Fruit fly (Drosophila melanogaster) whole organism, embryonic: Measurements from ENCODE around the gene CG13634.

Experiments used
- Awh ChIP-seq: fragments of 200-800 bp; sonication (Bioruptor generic); IDR thresholded peaks from 2 replicates; pipeline ENCODE4, ENCODE4 v1.3.6; 2022; ENCODE audit warnings: missing biosample characterization, missing genetic modification characterization
- CG10462 ChIP-seq: fragments of 200-800 bp; sonication (Bioruptor generic); optimal IDR thresholded peaks from 2 replicates; lab custom pipeline; 2016; ENCODE audit warnings: missing biosample characterization, missing genetic modification characterization
- CG11456 ChIP-seq: fragments of 200-800 bp; sonication (Bioruptor generic); IDR thresholded peaks from 3 replicates; pipeline ENCODE4 v1.3.6; 2022; ENCODE audit warnings: missing biosample characterization, missing genetic modification characterization
- CG12219 ChIP-seq: fragments of 200-800 bp; sonication (Bioruptor generic); optimal IDR thresholded peaks from 3 replicates; lab custom pipeline; 2018; ENCODE audit warnings: missing biosample characterization, mild to moderate bottlenecking, missing genetic modification characterization
- CG12391 ChIP-seq: fragments of 200-800 bp; sonication (Bioruptor generic); optimal IDR thresholded peaks from 3 replicates; lab custom pipeline; 2018; ENCODE audit warnings: missing biosample characterization, mild to moderate bottlenecking, missing genetic modification characterization, moderate library complexity
- CG12659 ChIP-seq: fragments of 200-800 bp; sonication (Bioruptor generic); optimal IDR thresholded peaks from 3 replicates; lab custom pipeline; 2017; ENCODE audit warnings: mild to moderate bottlenecking, missing biosample characterization, missing genetic modification reagents, missing genetic modification characterization
- CG12744 ChIP-seq: fragments of 200-800 bp; sonication (Bioruptor generic); optimal IDR thresholded peaks from 2 replicates; lab custom pipeline; 2016; ENCODE audit warnings: missing biosample characterization, missing genetic modification characterization
- CG15696 ChIP-seq: fragments of 200-800 bp; sonication (Bioruptor generic); optimal IDR thresholded peaks from 2 replicates; lab custom pipeline; 2019; ENCODE audit warnings: missing biosample characterization, mild to moderate bottlenecking, missing genetic modification characterization, moderate library complexity
- CG16815 ChIP-seq: fragments of 200-800 bp; sonication (Bioruptor generic); optimal IDR thresholded peaks from 3 replicates; lab custom pipeline; 2017; ENCODE audit warnings: missing biosample characterization, mild to moderate bottlenecking, missing genetic modification characterization
- CG17612 ChIP-seq: fragments of 200-800 bp; sonication (Bioruptor generic); IDR thresholded peaks from 2 replicates; pipeline ENCODE4 v1.3.6; 2022; ENCODE audit warnings: missing biosample characterization, missing genetic modification characterization
- CG17912 ChIP-seq: fragments of 200-800 bp; sonication (Bioruptor generic); optimal IDR thresholded peaks from 2 replicates; lab custom pipeline; 2018; ENCODE audit warnings: missing biosample characterization, mild to moderate bottlenecking, missing genetic modification characterization
- CG18599 ChIP-seq: fragments of 200-800 bp; sonication (Bioruptor generic); optimal IDR thresholded peaks from 3 replicates; lab custom pipeline; 2017; ENCODE audit warnings: missing biosample characterization, missing genetic modification characterization, mild to moderate bottlenecking, moderate library complexity, missing genetic modification reagents
- CG2875 ChIP-seq: fragments of 200-800 bp; sonication (Bioruptor generic); optimal IDR thresholded peaks from 2 replicates; lab custom pipeline; 2017; ENCODE audit warnings: missing biosample characterization, mild to moderate bottlenecking, missing genetic modification characterization, missing genetic modification reagents
- CG3163 ChIP-seq: fragments of 200-800 bp; sonication (Bioruptor generic); optimal IDR thresholded peaks from 3 replicates; lab custom pipeline; 2016; ENCODE audit warnings: missing biosample characterization, missing genetic modification characterization
- CG34422 ChIP-seq: fragments of 200-800 bp; sonication (Bioruptor generic); IDR thresholded peaks from 3 replicates; pipeline ENCODE4 v1.3.6; 2022; ENCODE audit warnings: missing biosample characterization, missing genetic modification characterization
- CG4360 ChIP-seq: fragments of 200-800 bp; sonication (Bioruptor generic); IDR thresholded peaks from 2 replicates; pipeline ENCODE4 v1.3.6; 2022; ENCODE audit warnings: missing biosample characterization, missing genetic modification characterization
- CG4617 ChIP-seq: fragments of 200-800 bp; sonication (Bioruptor generic); optimal IDR thresholded peaks from 3 replicates; lab custom pipeline; 2016; ENCODE audit warnings: missing biosample characterization, missing genetic modification characterization, borderline replicate concordance
- CG4730 ChIP-seq: fragments of 200-800 bp; sonication (Bioruptor generic); IDR thresholded peaks from 2 replicates; pipeline ENCODE4 v1.3.6; 2022; ENCODE audit warnings: missing biosample characterization, missing genetic modification characterization
- CG6689 ChIP-seq: fragments of 200-800 bp; sonication (Bioruptor generic); IDR thresholded peaks from 2 replicates; pipeline ENCODE4 v1.3.6; 2022; ENCODE audit warnings: missing biosample characterization, missing genetic modification characterization
- CG9876 ChIP-seq: fragments of 200-800 bp; sonication (Bioruptor generic); optimal IDR thresholded peaks from 2 replicates; lab custom pipeline; 2016; ENCODE audit warnings: missing biosample characterization, missing genetic modification characterization
- CkIIα-i1 ChIP-seq: fragments of 200-800 bp; sonication (Bioruptor generic); IDR thresholded peaks from 2 replicates; pipeline ENCODE4 v1.3.6; 2022; ENCODE audit warnings: missing biosample characterization, missing genetic modification characterization
- Ets65A ChIP-seq: fragments of 200-800 bp; sonication (Bioruptor generic); peaks from one replicate; lab custom pipeline; 2016; ENCODE audit warnings: missing biosample characterization, missing genetic modification characterization
- Fer2 ChIP-seq: fragments of 200-800 bp; sonication (Bioruptor generic); optimal IDR thresholded peaks from 2 replicates; lab custom pipeline; 2018; ENCODE audit warnings: missing biosample characterization, mild to moderate bottlenecking, missing genetic modification characterization, moderate library complexity
- H2.0 ChIP-seq: fragments of 200-800 bp; sonication (Bioruptor generic); IDR thresholded peaks from 2 replicates; pipeline ENCODE4 v1.3.6; 2022; ENCODE audit warnings: missing biosample characterization, missing genetic modification characterization
- HLH4C ChIP-seq: fragments of 200-800 bp; sonication (Bioruptor generic); IDR thresholded peaks from 3 replicates; pipeline ENCODE4 v1.3.6; 2022; ENCODE audit warnings: missing biosample characterization, missing genetic modification characterization; ENCODE audit not compliant: partially characterized antibody
- HLH54F ChIP-seq: fragments of 200-800 bp; sonication (Bioruptor generic); optimal IDR thresholded peaks from 3 replicates; lab custom pipeline; 2016; ENCODE audit warnings: missing biosample characterization, missing genetic modification characterization
- Lpt ChIP-seq: fragments of >200 bp; optimal IDR thresholded peaks from 2 replicates; lab custom pipeline; 2018; ENCODE audit warnings: missing biosample characterization, missing genetic modification characterization
- Med ChIP-seq: fragments of 200-800 bp; sonication (Bioruptor generic); peaks from one replicate; lab custom pipeline; 2016; ENCODE audit warnings: missing biosample characterization, missing genetic modification characterization, mild to moderate bottlenecking, inconsistent platforms, moderate library complexity
- NfI ChIP-seq: fragments of 200-800 bp; sonication (Bioruptor generic); optimal IDR thresholded peaks from 3 replicates; lab custom pipeline; 2018; ENCODE audit warnings: missing biosample characterization, mild to moderate bottlenecking, missing genetic modification characterization, moderate library complexity
- Oaz ChIP-seq: fragments of 200-800 bp; sonication (Bioruptor generic); IDR thresholded peaks from 2 replicates; pipeline ENCODE4 v1.3.6; 2022; ENCODE audit warnings: missing biosample characterization, missing genetic modification characterization
- Optix ChIP-seq: fragments of 200-800 bp; sonication (Bioruptor generic); IDR thresholded peaks from 3 replicates; pipeline ENCODE4 v1.3.6; 2022; ENCODE audit warnings: missing biosample characterization, missing genetic modification characterization
- Poxn ChIP-seq: fragments of 200-800 bp; sonication (Bioruptor generic); IDR thresholded peaks from 2 replicates; pipeline ENCODE4 v1.3.6; 2022; ENCODE audit warnings: missing biosample characterization, missing genetic modification characterization
- Stat92E ChIP-seq, 3 experiments: fragments of >200 bp in 2 of 3; fragments of 200-800 bp in 1 of 3; sonication (Bioruptor generic) in 1 of 3; optimal IDR thresholded peaks; 2 replicates each; lab custom pipeline; 2017 to 2019; ENCODE audit warnings: missing biosample characterization in 3 of 3, missing genetic modification characterization in 3 of 3, mild to moderate bottlenecking in 1 of 3, moderate library complexity in 1 of 3
- Taf1 ChIP-seq: fragments of 200-800 bp; sonication (Bioruptor generic); IDR thresholded peaks from 2 replicates; pipeline ENCODE4 v1.3.6; 2022; ENCODE audit warnings: missing biosample characterization, missing genetic modification characterization
- Trl ChIP-seq, 3 experiments: fragments of >200 bp in 2 of 3; fragments of 200-800 bp in 1 of 3; sonication (Bioruptor generic) in 1 of 3; optimal IDR thresholded peaks; 2 replicates in 1 of 3; 3 replicates in 2 of 3; lab custom pipeline; 2016 to 2017; ENCODE audit warnings: missing biosample characterization in 1 of 3, missing genetic modification characterization in 1 of 3
- bsh ChIP-seq, 2 experiments: fragments of 200-800 bp; sonication (Bioruptor generic); optimal IDR thresholded peaks; 2 replicates each; lab custom pipeline; 2017 to 2018; ENCODE audit warnings: mild to moderate bottlenecking in 2 of 2, missing biosample characterization in 2 of 2, missing genetic modification characterization in 2 of 2, moderate library complexity in 1 of 2
- en ChIP-seq: fragments of 200-800 bp; sonication (Bioruptor generic); optimal IDR thresholded peaks from 2 replicates; lab custom pipeline; 2016; ENCODE audit warnings: missing biosample characterization, missing genetic modification characterization
- fd96Cb ChIP-seq: fragments of 200-800 bp; sonication (Bioruptor generic); optimal IDR thresholded peaks from 2 replicates; lab custom pipeline; 2018; ENCODE audit warnings: missing biosample characterization, mild to moderate bottlenecking, missing genetic modification characterization, moderate library complexity
- hb ChIP-seq: fragments of 200-800 bp; sonication (Bioruptor generic); IDR thresholded peaks from 3 replicates; pipeline ENCODE4 v1.3.6; 2022; ENCODE audit warnings: missing biosample characterization, missing genetic modification characterization; ENCODE audit not compliant: partially characterized antibody
- ken ChIP-seq: fragments of 200-800 bp; sonication (Bioruptor generic); IDR thresholded peaks from 3 replicates; pipeline ENCODE4 v1.3.6; 2022; ENCODE audit warnings: missing biosample characterization, missing genetic modification characterization
- nerfin-2 ChIP-seq: fragments of 200-800 bp; sonication (Bioruptor generic); IDR thresholded peaks from 2 replicates; pipeline ENCODE4 v1.3.6; 2022; ENCODE audit warnings: missing biosample characterization, missing genetic modification characterization; ENCODE audit not compliant: partially characterized antibody
- prd ChIP-seq, 3 experiments: fragments of >200 bp in 2 of 3; fragments of 200-800 bp in 1 of 3; sonication (Bioruptor generic) in 1 of 3; optimal IDR thresholded peaks in 2 of 3; IDR thresholded peaks in 1 of 3; 2 replicates in 2 of 3; 3 replicates in 1 of 3; pipeline versions ENCODE4 v1.3.6 to Lab custom; 2017 to 2022; ENCODE audit warnings: missing biosample characterization in 1 of 3, missing genetic modification characterization in 1 of 3
- ranshi ChIP-seq: fragments of 200-800 bp; sonication (Bioruptor generic); IDR thresholded peaks from 2 replicates; pipeline ENCODE4 v1.3.6; 2022; ENCODE audit warnings: missing biosample characterization, missing genetic modification characterization
- schlank ChIP-seq: fragments of 200-800 bp; sonication (Bioruptor generic); optimal IDR thresholded peaks from 2 replicates; lab custom pipeline; 2018; ENCODE audit warnings: missing biosample characterization, mild to moderate bottlenecking, missing genetic modification characterization
- so ChIP-seq: fragments of 200-800 bp; sonication (Bioruptor generic); IDR thresholded peaks from 3 replicates; pipeline ENCODE4 v1.3.6; 2022; ENCODE audit warnings: missing biosample characterization, missing genetic modification characterization
- ssp ChIP-seq: fragments of 200-800 bp; sonication (Bioruptor generic); IDR thresholded peaks from 2 replicates; pipeline ENCODE4 v1.3.6; 2022; ENCODE audit warnings: missing biosample characterization, missing genetic modification characterization
- tup ChIP-seq: fragments of 200-800 bp; sonication (Bioruptor generic); optimal IDR thresholded peaks from 2 replicates; lab custom pipeline; 2016; ENCODE audit warnings: missing biosample characterization, mild to moderate bottlenecking, missing genetic modification characterization, moderate library complexity
- yki ChIP-seq: fragments of >200 bp; optimal IDR thresholded peaks from 3 replicates; lab custom pipeline; 2018
- zf30C ChIP-seq: fragments of 200-800 bp; sonication (Bioruptor generic); optimal IDR thresholded peaks from 3 replicates; lab custom pipeline; 2018; ENCODE audit warnings: missing biosample characterization, mild to moderate bottlenecking, missing genetic modification characterization

The CG13634 gene

DNA sequence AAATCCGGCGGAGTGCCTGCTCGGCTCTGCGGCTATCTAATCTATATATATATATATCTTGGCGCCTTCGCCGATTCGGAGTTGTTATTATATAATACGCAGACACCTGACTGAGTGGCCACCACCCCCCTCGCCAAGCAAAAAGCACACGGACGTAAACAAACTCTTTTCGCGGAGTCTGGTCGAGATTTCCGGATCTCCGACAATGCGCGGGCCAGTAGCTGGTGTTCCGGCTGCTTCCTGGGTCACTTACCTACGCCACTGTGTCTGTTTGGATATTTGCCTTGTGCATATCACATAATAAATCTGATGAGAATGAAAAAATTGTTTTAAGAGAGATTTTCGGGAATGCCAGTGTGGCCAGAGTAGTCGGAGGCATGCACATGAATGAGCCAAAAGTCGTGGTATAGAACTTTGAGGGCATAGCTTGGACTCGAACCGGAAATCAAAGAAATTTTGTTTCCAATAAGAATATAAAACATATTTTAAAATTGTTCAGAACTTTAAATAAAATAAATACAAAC is 2.8 kb downstream of the CG13634 start, which contains the start of gene CG5805 (continued):
- TF ChIP-seq Lpt (GFP tag; lab: Kevin White, UChicago) (no peak), CG12391 (peak; percentile 86), Oaz (peak; percentile 55), Trl (optimal IDR thresholded peaks at IDR 0.05; lab: Kevin White, UChicago) (peak in 1 of 2 experiments; percentile 18), Trl (GFP tag; optimal IDR thresholded peaks at IDR 0.05; lab: Kevin White, UChicago) (peak; percentile 71), Poxn (GFP tag; lab: Robert Waterston, UW) (no peak), CG11456 (GFP tag; lab: Robert Waterston, UW) (peak; percentile 93), CG12659 (GFP tag; lab: Kevin White, UChicago) (peak; percentile 92), CG16815 (peak; percentile 53), CG2875 (GFP tag; lab: Kevin White, UChicago) (peak; percentile 74), CG9876 (GFP tag; lab: Kevin White, UChicago) (peak; percentile 74), prd (optimal IDR thresholded peaks at IDR 0.05; lab: Kevin White, UChicago) (no peak), prd (GFP tag; IDR thresholded peaks at IDR 0.05; lab: Robert Waterston, UW) (peak; percentile 65; the same call in 2 of the 3 replicates), Ets65A (GFP tag; lab: Kevin White, UChicago) (peak; percentile 99), ssp (peak; percentile 52; the same call in 1 of the 2 replicates), Fer2 (tag; lab: Kevin White, UChicago) (peak; percentile 80), CG4360 (no peak), CG10462 (GFP tag; lab: Kevin White, UChicago) (peak; percentile 23), CkIIα-i1 (GFP tag; lab: Robert Waterston, UW) (0 out of 2 replicates have a peak, but pooled peaks have one; percentile 5), Med (GFP tag; lab: Kevin White, UChicago) (peak; percentile 98), HLH4C (GFP tag; lab: Robert Waterston, UW) (no peak), ken (GFP tag; lab: Robert Waterston, UW) (peak; percentile 89), Stat92E (GFP tag; optimal IDR thresholded peaks at IDR 0.05; lab: Kevin White, UChicago) (peak in 1 of 3 experiments; percentile 40), Awh (peak; percentile 79), tup (no peak), CG4617 (GFP tag; lab: Kevin White, UChicago) (peak; percentile 91), so (GFP tag; lab: Robert Waterston, UW) (peak; percentile 67), CG4730 (peak; percentile 50; the same call in 1 of the 2 replicates), zf30C (no peak), CG15696 (peak; percentile 22), fd96Cb (tag; lab: Kevin White, UChicago) (peak; percentile 62), Taf1 (GFP tag; lab: Robert Waterston, UW) (peak; percentile 30; the same call in 1 of the 2 replicates), HLH54F (GFP tag; lab: Kevin White, UChicago) (peak; percentile 70), CG6689 (GFP tag; lab: Robert Waterston, UW) (peak; percentile 70), yki (no peak), hb (GFP tag; lab: Robert Waterston, UW) (no peak), CG12219 (GFP tag; lab: Kevin White, UChicago) (peak; percentile 79), CG17612 (GFP tag; lab: Robert Waterston, UW) (peak; percentile 57; the same call in 1 of the 2 replicates), H2.0 (GFP tag; lab: Robert Waterston, UW) (peak; percentile 82), bsh (GFP tag; optimal IDR thresholded peaks at IDR 0.05; lab: Kevin White, UChicago) (peak in 1 of 2 experiments; percentile 72), ranshi (peak; percentile 79), CG18599 (GFP tag; lab: Kevin White, UChicago) (peak; percentile 84), CG34422 (peak; percentile 78; the same call in 2 of the 3 replicates), Optix (GFP tag; lab: Robert Waterston, UW) (peak; percentile 71; the same call in 2 of the 3 replicates), schlank (tag; lab: Kevin White, UChicago) (peak; percentile 62), CG12744 (peak; percentile 63), NfI (GFP tag; lab: Kevin White, UChicago) (peak; percentile 93), en (GFP tag; lab: Kevin White, UChicago) (peak; percentile 51), CG17912 (peak; percentile 87), nerfin-2 (GFP tag; lab: Robert Waterston, UW) (no peak), CG3163 (GFP tag; lab: Kevin White, UChicago) (peak; percentile 85)
